Worm (Caenorhabditis elegans) whole organism, mixed stage, embryonic: ENCODE measurements around the gene nprl-2.

Source experiments
- elt-1 ChIP-seq: sonication (generic microtip); optimal IDR thresholded peaks from 2 replicates; lab custom pipeline; 2017; ENCODE audit warnings: missing genetic modification characterization, mild to moderate bottlenecking, missing compliant biosample characterization, antibody characterized with exemption, moderate library complexity, borderline replicate concordance; ENCODE audit not compliant: insufficient read depth
- ham-2 ChIP-seq: fragments of 200-800 bp; sonication (Bioruptor generic); optimal IDR thresholded peaks from 2 replicates; lab custom pipeline; 2018; ENCODE audit warnings: mild to moderate bottlenecking, missing genetic modification characterization, missing compliant biosample characterization
- lin-13 ChIP-seq: fragments of 150-350 bp; optimal IDR thresholded peaks from 2 replicates; lab custom pipeline; 2014; ENCODE audit warnings: missing biosample characterization, missing genetic modification characterization
- lsy-2 ChIP-seq: fragments of 150-350 bp; optimal IDR thresholded peaks from 2 replicates; lab custom pipeline; 2014; ENCODE audit warnings: missing biosample characterization, missing genetic modification characterization
- mab-5 ChIP-seq: fragments of 150-350 bp; optimal IDR thresholded peaks from 2 replicates; lab custom pipeline; 2014; ENCODE audit warnings: missing biosample characterization, missing genetic modification characterization
- nhr-237 ChIP-seq: fragments of 150-350 bp; optimal IDR thresholded peaks from 2 replicates; lab custom pipeline; 2014; ENCODE audit warnings: missing biosample characterization, missing genetic modification characterization
- nhr-76 ChIP-seq: sonication (generic microtip); optimal IDR thresholded peaks from 2 replicates; lab custom pipeline; 2017; ENCODE audit warnings: missing biosample characterization, missing genetic modification characterization
- pha-4 ChIP-seq: fragments of 150-350 bp; optimal IDR thresholded peaks from 2 replicates; lab custom pipeline; 2018; ENCODE audit warnings: missing biosample characterization, missing genetic modification reagents, missing genetic modification characterization
- snpc-4 ChIP-seq: fragments of 150-350 bp; optimal IDR thresholded peaks from 2 replicates; lab custom pipeline; 2014; ENCODE audit warnings: missing biosample characterization, missing genetic modification characterization
- tbx-8 ChIP-seq: fragments of 200-800 bp; sonication (Bioruptor generic); optimal IDR thresholded peaks from 2 replicates; lab custom pipeline; 2018; ENCODE audit warnings: mild to moderate bottlenecking, missing genetic modification characterization, moderate library complexity, missing compliant biosample characterization
- unc-39 ChIP-seq: fragments of 150-350 bp; optimal IDR thresholded peaks from 2 replicates; lab custom pipeline; 2014; ENCODE audit warnings: missing biosample characterization, missing genetic modification characterization
- ztf-11 ChIP-seq: fragments of 150-350 bp; optimal IDR thresholded peaks from 2 replicates; lab custom pipeline; 2014; ENCODE audit warnings: missing biosample characterization, missing genetic modification characterization

DNA sequence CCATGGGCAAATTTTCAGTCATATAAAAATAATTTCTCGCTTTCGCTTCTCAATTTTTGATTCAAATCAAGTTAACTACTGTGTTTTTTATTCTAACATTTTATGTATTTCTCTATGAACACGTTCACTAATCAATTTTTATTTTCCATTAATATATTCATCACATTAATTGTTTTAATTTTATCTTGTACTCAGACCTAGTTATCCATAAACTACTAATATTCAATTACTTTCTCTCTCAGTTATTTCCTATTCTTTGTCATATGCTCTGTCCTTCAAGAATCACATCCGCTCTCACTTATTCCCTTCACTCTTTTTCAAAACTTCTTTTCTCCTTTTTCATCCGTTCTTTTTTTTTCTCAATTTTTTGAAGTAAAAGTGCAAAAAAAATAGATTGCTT, 30.4 kb downstream of the nprl-2 start:
- TF ChIP-seq elt-1 (tag; lab: Kevin White, UChicago), result no peak
- TF ChIP-seq lin-13, result no peak
- TF ChIP-seq mab-5, result no peak
- TF ChIP-seq ztf-11 (tag; lab: Kevin White, UChicago), result no peak
- no peak for TF ChIP-seq tbx-8 (GFP tag; lab: Kevin White, UChicago)
- TF ChIP-seq nhr-76 (tag; lab: Kevin White, UChicago), result no peak
- TF ChIP-seq ham-2, result no peak
- no peak for TF ChIP-seq snpc-4 (tag; lab: Kevin White, UChicago)
- no peak for TF ChIP-seq lsy-2 (tag; lab: Kevin White, UChicago)
- no peak for TF ChIP-seq unc-39 (tag; lab: Kevin White, UChicago)
- no peak for TF ChIP-seq pha-4 (tag; lab: Kevin White, UChicago)
- TF ChIP-seq nhr-237, result no peak
